Worm (Caenorhabditis elegans): Measurements from ENCODE around the gene sre-34.

DNA sequence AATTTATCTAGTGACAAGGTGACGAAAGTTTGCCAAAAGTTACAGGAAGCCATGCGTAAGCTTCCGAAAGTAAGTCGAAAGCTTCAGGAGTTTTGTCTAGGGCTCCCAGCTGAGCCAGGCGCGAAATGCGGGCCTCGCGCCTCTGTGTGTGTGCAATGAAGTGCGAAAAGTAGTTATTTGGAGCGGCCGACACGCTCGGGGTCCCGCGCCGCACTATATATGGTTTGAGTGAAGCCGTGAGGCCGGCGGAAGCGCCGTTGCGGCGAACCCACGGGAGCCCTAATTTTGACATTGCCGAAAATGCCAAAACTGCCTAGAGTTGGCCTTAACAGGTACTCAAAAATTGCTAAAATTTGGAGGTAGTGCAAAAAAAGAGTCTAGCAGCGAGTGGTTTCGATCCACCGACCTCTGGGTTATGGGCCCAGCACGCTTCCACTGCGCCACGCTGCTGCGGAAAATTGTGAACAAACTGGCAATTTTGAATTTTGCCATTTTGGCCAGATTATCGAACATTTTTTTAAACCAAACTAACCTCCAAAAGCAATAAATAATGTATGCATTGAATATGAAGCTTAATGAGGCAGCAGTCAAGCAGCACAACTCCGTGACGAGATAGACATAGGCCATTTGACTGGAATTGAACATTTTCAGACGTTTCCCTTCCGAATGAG is 14.6 kb upstream of the sre-34 start:
- no peak for TF ChIP-seq dao-5 (tag; optimal IDR thresholded peaks at IDR 0.05)
- no peak for TF ChIP-seq him-1 (tag; optimal IDR thresholded peaks at IDR 0.05)

Measured in whole organism, L4/young adult.